Fruit fly (Drosophila melanogaster) whole organism, embryonic: ENCODE measurements around the gene eIF3l.

Experiments used
- ATbp ChIP-seq: fragments of 200-800 bp; sonication (Bioruptor generic); optimal IDR thresholded peaks from 2 replicates; lab custom pipeline; 2017; ENCODE audit warnings: missing biosample characterization, mild to moderate bottlenecking, missing genetic modification characterization, missing genetic modification reagents
- Asciz ChIP-seq: fragments of 200-800 bp; sonication (Bioruptor generic); optimal IDR thresholded peaks from 2 replicates; lab custom pipeline; 2017; ENCODE audit warnings: missing biosample characterization, mild to moderate bottlenecking, missing genetic modification characterization, missing genetic modification reagents
- Atf-2 ChIP-seq: fragments of 200-800 bp; sonication (Bioruptor generic); optimal IDR thresholded peaks from 2 replicates; lab custom pipeline; 2016; ENCODE audit warnings: missing biosample characterization, missing genetic modification characterization
- Atf6 ChIP-seq: fragments of 200-800 bp; sonication (Bioruptor generic); IDR thresholded peaks from 2 replicates; pipeline ENCODE4 v1.3.6; 2022; ENCODE audit warnings: missing biosample characterization, missing genetic modification characterization
- CG11560 ChIP-seq: fragments of 200-800 bp; sonication (Bioruptor generic); IDR thresholded peaks from 3 replicates; pipeline ENCODE4 v1.3.6; 2022; ENCODE audit warnings: missing biosample characterization, missing genetic modification characterization
- CG12071 ChIP-seq: fragments of 200-800 bp; sonication (Bioruptor generic); optimal IDR thresholded peaks from 3 replicates; lab custom pipeline; 2018; ENCODE audit warnings: missing biosample characterization, mild to moderate bottlenecking, missing genetic modification characterization
- CG12104 ChIP-seq: fragments of 200-800 bp; sonication (Bioruptor generic); optimal IDR thresholded peaks from 3 replicates; lab custom pipeline; 2016; ENCODE audit warnings: missing biosample characterization, missing genetic modification characterization
- CG15011 ChIP-seq: fragments of 200-800 bp; sonication (Bioruptor generic); optimal IDR thresholded peaks from 3 replicates; lab custom pipeline; 2018; ENCODE audit warnings: missing biosample characterization, mild to moderate bottlenecking, missing genetic modification characterization
- CG15601 ChIP-seq: fragments of 200-800 bp; sonication (Bioruptor generic); optimal IDR thresholded peaks from 3 replicates; lab custom pipeline; 2019; ENCODE audit warnings: missing biosample characterization, mild to moderate bottlenecking, missing genetic modification characterization, moderate library complexity
- CG16813 ChIP-seq: fragments of 200-800 bp; sonication (Bioruptor generic); IDR thresholded peaks from 3 replicates; pipeline ENCODE4 v1.3.6; 2022; ENCODE audit warnings: missing biosample characterization, missing genetic modification characterization; ENCODE audit not compliant: partially characterized antibody
- CG2120 ChIP-seq: fragments of 200-800 bp; sonication (Bioruptor generic); optimal IDR thresholded peaks from 3 replicates; lab custom pipeline; 2016; ENCODE audit warnings: missing biosample characterization, missing genetic modification characterization
- CG2712 ChIP-seq: fragments of 200-800 bp; optimal IDR thresholded peaks from 3 replicates; lab custom pipeline; 2019; ENCODE audit warnings: missing biosample characterization, mild to moderate bottlenecking, missing genetic modification characterization, moderate library complexity
- CG31365 ChIP-seq: fragments of 200-800 bp; sonication (Bioruptor generic); optimal IDR thresholded peaks from 2 replicates; lab custom pipeline; 2018; ENCODE audit warnings: missing biosample characterization, mild to moderate bottlenecking, missing genetic modification characterization
- CG3726 ChIP-seq: fragments of 200-800 bp; sonication (Bioruptor generic); IDR thresholded peaks from 3 replicates; pipeline ENCODE4, ENCODE4 v1.3.6; 2022; ENCODE audit warnings: missing biosample characterization, missing genetic modification characterization
- CG3847 ChIP-seq: fragments of 200-800 bp; sonication (Bioruptor generic); IDR thresholded peaks from 2 replicates; pipeline ENCODE4 v1.3.6; 2022; ENCODE audit warnings: missing biosample characterization, missing genetic modification characterization
- CG4820 ChIP-seq: fragments of 200-800 bp; sonication (Bioruptor generic); optimal IDR thresholded peaks from 3 replicates; lab custom pipeline; 2016; ENCODE audit warnings: missing biosample characterization, missing genetic modification characterization
- CG8281 ChIP-seq: fragments of 200-800 bp; sonication (Bioruptor generic); optimal IDR thresholded peaks from 2 replicates; lab custom pipeline; 2018; ENCODE audit warnings: missing biosample characterization, mild to moderate bottlenecking, missing genetic modification characterization, moderate library complexity
- Dbx ChIP-seq: fragments of 200-800 bp; sonication (Bioruptor generic); IDR thresholded peaks from 3 replicates; pipeline ENCODE4 v1.3.6; 2022; ENCODE audit warnings: missing biosample characterization, missing genetic modification characterization
- Dll ChIP-seq: fragments of 200-800 bp; sonication (Bioruptor generic); IDR thresholded peaks from 4 replicates; pipeline ENCODE4 v1.3.6; 2022; ENCODE audit warnings: missing biosample characterization, missing genetic modification characterization; ENCODE audit not compliant: partially characterized antibody
- Elba2 ChIP-seq: fragments of 200-800 bp; sonication (Bioruptor generic); optimal IDR thresholded peaks from 3 replicates; lab custom pipeline; 2016; ENCODE audit warnings: missing biosample characterization, missing genetic modification characterization
- Gug ChIP-seq: fragments of 200-800 bp; sonication (Bioruptor generic); IDR thresholded peaks from 4 replicates; pipeline ENCODE4 v1.3.6; 2022; ENCODE audit warnings: missing biosample characterization, missing genetic modification characterization
- HmgZ ChIP-seq: fragments of 200-800 bp; sonication (Bioruptor generic); optimal IDR thresholded peaks from 2 replicates; lab custom pipeline; 2018; ENCODE audit warnings: missing biosample characterization, mild to moderate bottlenecking, missing genetic modification characterization
- Hmx ChIP-seq: fragments of 200-800 bp; sonication (Bioruptor generic); optimal IDR thresholded peaks from 2 replicates; lab custom pipeline; 2016; ENCODE audit warnings: missing biosample characterization, missing genetic modification characterization
- MBD-R2 ChIP-seq: fragments of 200-800 bp; sonication (Bioruptor generic); IDR thresholded peaks from 2 replicates; pipeline ENCODE4 v1.3.6; 2022; ENCODE audit warnings: missing biosample characterization, missing genetic modification characterization
- MESR4 ChIP-seq: fragments of 200-800 bp; sonication (Bioruptor generic); optimal IDR thresholded peaks from 2 replicates; lab custom pipeline; 2018; ENCODE audit warnings: missing biosample characterization, mild to moderate bottlenecking, missing genetic modification characterization, moderate library complexity
- NC2β ChIP-seq: fragments of 200-800 bp; sonication (Bioruptor generic); optimal IDR thresholded peaks from 2 replicates; lab custom pipeline; 2016; ENCODE audit warnings: missing biosample characterization, missing genetic modification characterization
- Nf-YB ChIP-seq: fragments of 200-800 bp; sonication (Bioruptor generic); optimal IDR thresholded peaks from 3 replicates; lab custom pipeline; 2019; ENCODE audit warnings: missing biosample characterization, mild to moderate bottlenecking, missing genetic modification characterization, moderate library complexity
- Nf-YC ChIP-seq: fragments of 200-800 bp; optimal IDR thresholded peaks from 3 replicates; lab custom pipeline; 2019; ENCODE audit warnings: missing biosample characterization, mild to moderate bottlenecking, missing genetic modification characterization, moderate library complexity
- Pdp1 ChIP-seq, 2 experiments: fragments of 200-800 bp; sonication (Bioruptor generic); optimal IDR thresholded peaks; 3 replicates each; lab custom pipeline; 2016; ENCODE audit warnings: missing biosample characterization in 2 of 2, missing genetic modification characterization in 2 of 2, mild to moderate bottlenecking in 1 of 2, moderate library complexity in 1 of 2
- Sry-δ ChIP-seq: fragments of 200-800 bp; sonication (Bioruptor generic); optimal IDR thresholded peaks from 2 replicates; lab custom pipeline; 2016; ENCODE audit warnings: missing biosample characterization, missing genetic modification characterization
- ab ChIP-seq: fragments of 200-800 bp; sonication (Bioruptor generic); optimal IDR thresholded peaks from 2 replicates; lab custom pipeline; 2016; ENCODE audit warnings: missing biosample characterization, missing genetic modification characterization
- al ChIP-seq: fragments of 200-800 bp; sonication (Bioruptor generic); IDR thresholded peaks from 2 replicates; pipeline ENCODE4 v1.3.6; 2022; ENCODE audit warnings: missing biosample characterization, missing genetic modification characterization
- ap ChIP-seq: fragments of 200-800 bp; sonication (Bioruptor generic); IDR thresholded peaks from 2 replicates; pipeline ENCODE4 v1.3.6; 2022; ENCODE audit warnings: missing biosample characterization, missing genetic modification characterization
- ara ChIP-seq: fragments of 200-800 bp; sonication (Bioruptor generic); IDR thresholded peaks from 2 replicates; pipeline ENCODE4 v1.3.6; 2022; ENCODE audit warnings: missing biosample characterization, missing genetic modification characterization
- ase ChIP-seq: fragments of 200-800 bp; sonication (Bioruptor generic); IDR thresholded peaks from 3 replicates; pipeline ENCODE4 v1.3.6; 2022; ENCODE audit warnings: missing biosample characterization, missing genetic modification characterization
- cg ChIP-seq: fragments of 200-800 bp; sonication (Bioruptor generic); optimal IDR thresholded peaks from 3 replicates; lab custom pipeline; 2019; ENCODE audit warnings: missing biosample characterization, mild to moderate bottlenecking, missing genetic modification characterization, moderate library complexity
- crc ChIP-seq: fragments of 200-800 bp; sonication (Bioruptor generic); optimal IDR thresholded peaks from 2 replicates; lab custom pipeline; 2016; ENCODE audit warnings: missing biosample characterization, missing genetic modification characterization
- crol ChIP-seq: fragments of 200-800 bp; sonication (Bioruptor generic); IDR thresholded peaks from 2 replicates; pipeline ENCODE4 v1.3.6; 2022; ENCODE audit warnings: missing biosample characterization, missing genetic modification characterization
- ewg ChIP-seq: fragments of 200-800 bp; sonication (Bioruptor generic); optimal IDR thresholded peaks from 3 replicates; lab custom pipeline; 2017; ENCODE audit warnings: mild to moderate bottlenecking, missing biosample characterization, missing genetic modification reagents, missing genetic modification characterization
- exex ChIP-seq: fragments of 200-800 bp; sonication (Bioruptor generic); optimal IDR thresholded peaks from 4 replicates; lab custom pipeline; 2018; ENCODE audit warnings: missing biosample characterization, mild to moderate bottlenecking, missing genetic modification characterization, moderate library complexity
- fd102C ChIP-seq: fragments of 200-800 bp; sonication (Bioruptor generic); optimal IDR thresholded peaks from 2 replicates; lab custom pipeline; 2018; ENCODE audit warnings: missing biosample characterization, mild to moderate bottlenecking, missing genetic modification characterization, moderate library complexity
- gce ChIP-seq: fragments of 200-800 bp; sonication (Bioruptor generic); IDR thresholded peaks from 3 replicates; pipeline ENCODE4 v1.3.6; 2022; ENCODE audit warnings: missing biosample characterization, missing genetic modification characterization
- gcm2 ChIP-seq: fragments of 200-800 bp; sonication (Bioruptor generic); optimal IDR thresholded peaks from 2 replicates; lab custom pipeline; 2016; ENCODE audit warnings: missing biosample characterization, missing genetic modification characterization
- ind ChIP-seq: fragments of 200-800 bp; sonication (Bioruptor generic); optimal IDR thresholded peaks from 3 replicates; lab custom pipeline; 2016; ENCODE audit warnings: missing biosample characterization, missing genetic modification characterization
- jumu ChIP-seq: fragments of 200-800 bp; sonication (Bioruptor generic); optimal IDR thresholded peaks from 3 replicates; lab custom pipeline; 2016; ENCODE audit warnings: missing biosample characterization, missing genetic modification characterization
- peb ChIP-seq: fragments of 200-800 bp; sonication (Bioruptor generic); IDR thresholded peaks from 2 replicates; pipeline ENCODE4 v1.3.6; 2022; ENCODE audit warnings: missing biosample characterization, missing genetic modification characterization
- ranshi ChIP-seq: fragments of 200-800 bp; sonication (Bioruptor generic); IDR thresholded peaks from 2 replicates; pipeline ENCODE4 v1.3.6; 2022; ENCODE audit warnings: missing biosample characterization, missing genetic modification characterization
- rib ChIP-seq: fragments of 200-800 bp; sonication (Bioruptor generic); IDR thresholded peaks from 2 replicates; pipeline ENCODE4 v1.3.6; 2022; ENCODE audit warnings: missing biosample characterization, missing genetic modification characterization
- salm ChIP-seq: fragments of 200-800 bp; sonication (Bioruptor generic); optimal IDR thresholded peaks from 2 replicates; lab custom pipeline; 2018; ENCODE audit warnings: missing biosample characterization, mild to moderate bottlenecking, missing genetic modification characterization
- tap ChIP-seq: fragments of 200-800 bp; optimal IDR thresholded peaks from 3 replicates; lab custom pipeline; 2019; ENCODE audit warnings: missing biosample characterization, mild to moderate bottlenecking, missing genetic modification characterization, moderate library complexity
- tll ChIP-seq, 2 experiments: fragments of 200-800 bp in 1 of 2; fragments of >200 bp in 1 of 2; sonication (Bioruptor generic) in 1 of 2; optimal IDR thresholded peaks; 2 replicates each; lab custom pipeline; 2017 to 2019; ENCODE audit warnings: missing biosample characterization in 2 of 2, missing genetic modification characterization in 2 of 2, mild to moderate bottlenecking in 1 of 2, moderate library complexity in 1 of 2
- vnd ChIP-seq: fragments of 200-800 bp; sonication (Bioruptor generic); IDR thresholded peaks from 3 replicates; pipeline ENCODE4 v1.3.6; 2022; ENCODE audit warnings: missing biosample characterization, missing genetic modification characterization; ENCODE audit not compliant: partially characterized antibody

The eIF3l gene

DNA sequence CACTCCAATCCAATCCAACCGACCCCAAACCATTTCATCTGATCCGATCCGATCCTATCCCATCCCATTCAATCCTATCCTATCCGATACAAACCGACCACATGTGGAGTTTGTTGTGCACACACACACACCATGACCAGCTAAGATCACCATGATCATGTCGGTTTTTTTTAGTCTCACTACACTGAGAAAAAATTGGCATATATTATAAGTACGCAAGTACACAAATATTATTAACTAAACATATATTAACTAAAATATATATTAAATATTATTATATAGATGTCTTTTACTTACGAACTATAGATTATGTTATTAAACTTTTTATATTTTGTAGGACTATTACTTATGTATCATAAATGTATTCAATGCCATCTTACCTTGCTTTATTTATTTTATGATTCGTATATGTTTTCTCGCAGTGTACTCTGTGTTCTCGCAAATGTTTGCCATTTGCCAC, 43.9 kb downstream of the eIF3l start (continued):
- TF ChIP-seq Nf-YB (GFP tag; lab: Kevin White, UChicago) = no peak
- TF ChIP-seq jumu (GFP tag; lab: Kevin White, UChicago) = no peak
- TF ChIP-seq vnd (GFP tag; lab: Robert Waterston, UW) = no peak
- TF ChIP-seq CG11560 (tag; lab: Robert Waterston, UW) = no peak
- TF ChIP-seq HmgZ = no peak
- TF ChIP-seq ATbp (GFP tag; lab: Kevin White, UChicago) = no peak
- no peak for TF ChIP-seq CG12104 (GFP tag; lab: Kevin White, UChicago)
- TF ChIP-seq exex = no peak
- TF ChIP-seq Atf-2 (GFP tag; lab: Kevin White, UChicago) = no peak
- TF ChIP-seq ranshi (GFP tag; lab: Robert Waterston, UW) = no peak
- TF ChIP-seq Asciz (GFP tag; lab: Kevin White, UChicago) = no peak
- TF ChIP-seq Hmx (GFP tag; lab: Kevin White, UChicago) = no peak
- peak; percentile 76 for TF ChIP-seq CG2712 (tag; lab: Kevin White, UChicago)
- no peak for TF ChIP-seq tll (GFP tag; optimal IDR thresholded peaks at IDR 0.05; lab: Kevin White, UChicago)
- TF ChIP-seq ap = no peak
- no peak for TF ChIP-seq NC2β (GFP tag; lab: Kevin White, UChicago)
- no peak for TF ChIP-seq CG4820 (GFP tag; lab: Kevin White, UChicago)
- no peak for TF ChIP-seq Gug (GFP tag; lab: Robert Waterston, UW)
- TF ChIP-seq ase (GFP tag; lab: Robert Waterston, UW) = no peak
- no peak for TF ChIP-seq fd102C
- TF ChIP-seq Dbx (GFP tag; lab: Robert Waterston, UW) = no peak
- no peak for TF ChIP-seq Nf-YC (tag; lab: Kevin White, UChicago)
- TF ChIP-seq CG8281 (tag; lab: Kevin White, UChicago) = no peak
- TF ChIP-seq tap = no peak
- TF ChIP-seq ewg = no peak
- no peak for TF ChIP-seq MBD-R2 (GFP tag; lab: Robert Waterston, UW)
- TF ChIP-seq peb (GFP tag; lab: Robert Waterston, UW) = no peak
- no peak for TF ChIP-seq CG15601 (tag; lab: Kevin White, UChicago)
- no peak for TF ChIP-seq rib (GFP tag; lab: Robert Waterston, UW)
- TF ChIP-seq Pdp1 (GFP tag; optimal IDR thresholded peaks at IDR 0.05; lab: Kevin White, UChicago) = no peak
- TF ChIP-seq Elba2 (GFP tag; lab: Kevin White, UChicago) = no peak
- TF ChIP-seq ara (GFP tag; lab: Robert Waterston, UW) = no peak
- no peak for TF ChIP-seq cg
- TF ChIP-seq Sry-δ = no peak
- no peak for TF ChIP-seq al (GFP tag; lab: Robert Waterston, UW)
- no peak for TF ChIP-seq ind (GFP tag; lab: Kevin White, UChicago)
- TF ChIP-seq CG2120 (GFP tag; lab: Kevin White, UChicago) = no peak
- no peak for TF ChIP-seq CG12071 (GFP tag; lab: Kevin White, UChicago)
- no peak for TF ChIP-seq CG31365
- TF ChIP-seq salm (tag; lab: Kevin White, UChicago) = no peak
- TF ChIP-seq CG16813 (GFP tag; lab: Robert Waterston, UW) = no peak
- TF ChIP-seq crol = no peak
- TF ChIP-seq CG3847 = no peak
- TF ChIP-seq Atf6 (GFP tag; lab: Robert Waterston, UW) = no peak
- TF ChIP-seq MESR4 (GFP tag; lab: Kevin White, UChicago) = no peak
- no peak for TF ChIP-seq CG15011 (GFP tag; lab: Kevin White, UChicago)
- no peak for TF ChIP-seq CG3726
- TF ChIP-seq gcm2 (GFP tag; lab: Kevin White, UChicago) = no peak
- TF ChIP-seq gce (GFP tag; lab: Robert Waterston, UW) = no peak
- TF ChIP-seq ab (GFP tag; lab: Kevin White, UChicago) = no peak
- no peak for TF ChIP-seq crc (GFP tag; lab: Kevin White, UChicago)
- TF ChIP-seq Dll (GFP tag; lab: Robert Waterston, UW) = no peak
